1 fruit fly cellular context compared by ENCODE assay signal in genomic region chrX:19663196-19663858, dm6.
TF ChIP-seq lines count a peak whose summit lies in the region.

No protein-coding gene starts in this region.

TF ChIP-seq in whole organism, embryonic, 481 proteins besides CTCF, POLR2A, EP300 and RAD21 (continued from another document):
- TF ChIP-seq CG3281 (GFP tag; optimal IDR thresholded peaks at IDR 0.05; lab: Kevin White, UChicago) (peak; percentile 56), CG15073 (GFP tag; optimal IDR thresholded peaks at IDR 0.05; lab: Kevin White, UChicago) (no peak), org-1 (GFP tag; optimal IDR thresholded peaks at IDR 0.05; lab: Kevin White, UChicago) (peak; percentile 51), gsb (GFP tag; IDR thresholded peaks at IDR 0.05; lab: Robert Waterston, UW) (no peak), so (GFP tag; IDR thresholded peaks at IDR 0.05; lab: Robert Waterston, UW) (no peak), Meics (GFP tag; optimal IDR thresholded peaks at IDR 0.05; lab: Kevin White, UChicago) (peak; percentile 75), Ssrp (tag; optimal IDR thresholded peaks at IDR 0.05; lab: Kevin White, UChicago) (peak; percentile 58), PHDP (tag; optimal IDR thresholded peaks at IDR 0.05; lab: Kevin White, UChicago) (peak; percentile 46), Six4 (GFP tag; optimal IDR thresholded peaks at IDR 0.05; lab: Kevin White, UChicago) (peak; percentile 41), Ada2b (GFP tag; IDR thresholded peaks at IDR 0.05; lab: Robert Waterston, UW) (no peak), Eip74EF (GFP tag; optimal IDR thresholded peaks at IDR 0.05; lab: Kevin White, UChicago) (no peak), Chrac-16 (GFP tag; optimal IDR thresholded peaks at IDR 0.05; lab: Kevin White, UChicago) (peak; percentile 11), NC2β (GFP tag; optimal IDR thresholded peaks at IDR 0.05; lab: Kevin White, UChicago) (peak; percentile 23), abd-A (tag; optimal IDR thresholded peaks at IDR 0.05; lab: Kevin White, UChicago) (no peak), CG7556 (GFP tag; optimal IDR thresholded peaks at IDR 0.05; lab: Kevin White, UChicago) (peak; percentile 85), dmrt11E (tag; optimal IDR thresholded peaks at IDR 0.05; lab: Kevin White, UChicago) (peak; percentile 70), CG14667 (GFP tag; IDR thresholded peaks at IDR 0.05; lab: Robert Waterston, UW) (no peak), Mrtf (GFP tag; IDR thresholded peaks at IDR 0.05; lab: Robert Waterston, UW) (no peak), BtbVII (GFP tag; optimal IDR thresholded peaks at IDR 0.05; lab: Kevin White, UChicago) (peak; percentile 5), CG10147 (GFP tag; optimal IDR thresholded peaks at IDR 0.05; lab: Kevin White, UChicago) (peak; percentile 45), D19B (GFP tag; optimal IDR thresholded peaks at IDR 0.05; lab: Kevin White, UChicago) (peak; percentile 32), CG2116 (GFP tag; optimal IDR thresholded peaks at IDR 0.05; lab: Kevin White, UChicago) (peak; percentile 5), CG1647 (GFP tag; optimal IDR thresholded peaks at IDR 0.05; lab: Kevin White, UChicago) (no peak), CG4424 (GFP tag; optimal IDR thresholded peaks at IDR 0.05; lab: Kevin White, UChicago) (peak; percentile 45), Mad (GFP tag; optimal IDR thresholded peaks at IDR 0.05; lab: Kevin White, UChicago) (no peak), CG4328 (GFP tag; optimal IDR thresholded peaks at IDR 0.05; lab: Kevin White, UChicago) (peak; percentile 28), CG9817 (tag; optimal IDR thresholded peaks at IDR 0.05; lab: Kevin White, UChicago) (peak; percentile 4), CG10267 (tag; optimal IDR thresholded peaks at IDR 0.05; lab: Kevin White, UChicago) (peak; percentile 37), row (GFP tag; IDR thresholded peaks at IDR 0.05; lab: Robert Waterston, UW) (peak; percentile 71), ewg (GFP tag; optimal IDR thresholded peaks at IDR 0.05; lab: Kevin White, UChicago) (peak; percentile 19), eyg (GFP tag; optimal IDR thresholded peaks at IDR 0.05; lab: Kevin White, UChicago) (no peak), CG15479 (GFP tag; optimal IDR thresholded peaks at IDR 0.05; lab: Kevin White, UChicago) (no peak), phol (tag; optimal IDR thresholded peaks at IDR 0.05; lab: Kevin White, UChicago) (peak; percentile 59), CG17328 (GFP tag; IDR thresholded peaks at IDR 0.05; lab: Robert Waterston, UW) (no peak), grau (tag; optimal IDR thresholded peaks at IDR 0.05; lab: Kevin White, UChicago) (peak; percentile 66), CG43689 (GFP tag; IDR thresholded peaks at IDR 0.05; lab: Robert Waterston, UW) (no peak), Pdp1 (GFP tag; optimal IDR thresholded peaks at IDR 0.05; lab: Kevin White, UChicago) (peak; percentile 14 to 21), Hand (GFP tag; optimal IDR thresholded peaks at IDR 0.05; lab: Kevin White, UChicago) (peak; percentile 43), CG12155 (GFP tag; optimal IDR thresholded peaks at IDR 0.05; lab: Kevin White, UChicago) (peak; percentile 2), CG4730 (GFP tag; IDR thresholded peaks at IDR 0.05; lab: Robert Waterston, UW) (0 out of 2 replicates have a peak, but pooled peaks have one; percentile 11), Dek (tag; optimal IDR thresholded peaks at IDR 0.05; lab: Kevin White, UChicago) (peak; percentile 32), wek (GFP tag; optimal IDR thresholded peaks at IDR 0.05; lab: Kevin White, UChicago) (no peak), Max (GFP tag; optimal IDR thresholded peaks at IDR 0.05; lab: Kevin White, UChicago) (peak; percentile 58), CG4404 (GFP tag; IDR thresholded peaks at IDR 0.05; lab: Robert Waterston, UW) (0 out of 2 replicates have a peak, but pooled peaks have one; percentile 26), sd (tag; optimal IDR thresholded peaks at IDR 0.05; lab: Kevin White, UChicago) (peak; percentile 95), CG3726 (GFP tag; IDR thresholded peaks at IDR 0.05; lab: Robert Waterston, UW) (no peak), nerfin-1 (tag; optimal IDR thresholded peaks at IDR 0.05; lab: Kevin White, UChicago) (peak; percentile 44), kah (GFP tag; optimal IDR thresholded peaks at IDR 0.05; lab: Kevin White, UChicago) (peak; percentile 12), ase (GFP tag; IDR thresholded peaks at IDR 0.05; lab: Robert Waterston, UW) (no peak), CG11695 (GFP tag; IDR thresholded peaks at IDR 0.05; lab: Robert Waterston, UW) (peak; percentile 46; the same call in 2 of the 3 replicates), D19A (tag; optimal IDR thresholded peaks at IDR 0.05; lab: Kevin White, UChicago) (peak; percentile 65), lilli (GFP tag; optimal IDR thresholded peaks at IDR 0.05; lab: Kevin White, UChicago) (peak; percentile 51), Spps (tag; optimal IDR thresholded peaks at IDR 0.05; lab: Kevin White, UChicago) (peak; percentile 37), dysf (GFP tag; IDR thresholded peaks at IDR 0.05; lab: Robert Waterston, UW) (peak; percentile 37; the same call in 1 of the 3 replicates), cwo (GFP tag; optimal IDR thresholded peaks at IDR 0.05; lab: Kevin White, UChicago) (peak; percentile 47), Hsf (GFP tag; optimal IDR thresholded peaks at IDR 0.05; lab: Kevin White, UChicago) (peak; percentile 34), CG8478 (optimal IDR thresholded peaks at IDR 0.05; lab: Kevin White, UChicago) (no peak), emc (GFP tag; optimal IDR thresholded peaks at IDR 0.05; lab: Kevin White, UChicago) (no peak), prd (optimal IDR thresholded peaks at IDR 0.05; lab: Kevin White, UChicago) (no peak), prd (GFP tag; IDR thresholded peaks at IDR 0.05; lab: Robert Waterston, UW) (0 out of 3 replicates have a peak, but pooled peaks have one; percentile 16), CG6689 (GFP tag; IDR thresholded peaks at IDR 0.05; lab: Robert Waterston, UW) (peak; percentile 29; the same call in 1 of the 2 replicates), CG18619 (GFP tag; optimal IDR thresholded peaks at IDR 0.05; lab: Kevin White, UChicago) (peak; percentile 71), gt (GFP tag; IDR thresholded peaks at IDR 0.05; lab: Robert Waterston, UW) (no peak), insv (GFP tag; optimal IDR thresholded peaks at IDR 0.05; lab: Kevin White, UChicago) (no peak), CG7372 (GFP tag; IDR thresholded peaks at IDR 0.05; lab: Robert Waterston, UW) (no peak), CG1233 (GFP tag; optimal IDR thresholded peaks at IDR 0.05; lab: Kevin White, UChicago) (peak; percentile 57), Med (GFP tag; lab: Kevin White, UChicago) (peak; percentile 64), Camta (GFP tag; optimal IDR thresholded peaks at IDR 0.05; lab: Kevin White, UChicago) (peak; percentile 49), CG7839 (tag; optimal IDR thresholded peaks at IDR 0.05; lab: Kevin White, UChicago) (peak; percentile 73), Bteb2 (GFP tag; optimal IDR thresholded peaks at IDR 0.05; lab: Kevin White, UChicago) (peak; percentile 31), odd (GFP tag; optimal IDR thresholded peaks at IDR 0.05; lab: Kevin White, UChicago) (peak; percentile 58), z (GFP tag; IDR thresholded peaks at IDR 0.05; lab: Robert Waterston, UW) (no peak), zfh2 (GFP tag; optimal IDR thresholded peaks at IDR 0.05; lab: Kevin White, UChicago) (peak; percentile 41), CG10543 (GFP tag; optimal IDR thresholded peaks at IDR 0.05; lab: Kevin White, UChicago) (peak; percentile 24), CG15011 (GFP tag; optimal IDR thresholded peaks at IDR 0.05; lab: Kevin White, UChicago) (peak; percentile 57), CG6175 (GFP tag; IDR thresholded peaks at IDR 0.05; lab: Robert Waterston, UW) (peak; percentile 94), CG17361 (GFP tag; IDR thresholded peaks at IDR 0.05; lab: Robert Waterston, UW) (peak; percentile 61; the same call in 2 of the 3 replicates), zen (tag; optimal IDR thresholded peaks at IDR 0.05; lab: Kevin White, UChicago) (peak; percentile 58), ranshi (GFP tag; IDR thresholded peaks at IDR 0.05; lab: Robert Waterston, UW) (0 out of 2 replicates have a peak, but pooled peaks have one; percentile 28), ems (GFP tag; optimal IDR thresholded peaks at IDR 0.05; lab: Kevin White, UChicago) (no peak), CG6854 (GFP tag; optimal IDR thresholded peaks at IDR 0.05; lab: Kevin White, UChicago) (peak; percentile 58), ab (GFP tag; optimal IDR thresholded peaks at IDR 0.05; lab: Kevin White, UChicago) (peak; percentile 4), CG5953 (GFP tag; IDR thresholded peaks at IDR 0.05; lab: Robert Waterston, UW) (no peak), CG2712 (tag; optimal IDR thresholded peaks at IDR 0.05; lab: Kevin White, UChicago) (peak; percentile 58), CG17829 (tag; optimal IDR thresholded peaks at IDR 0.05; lab: Kevin White, UChicago) (peak; percentile 48), CG4820 (GFP tag; optimal IDR thresholded peaks at IDR 0.05; lab: Kevin White, UChicago) (peak; percentile 16), CG2120 (GFP tag; optimal IDR thresholded peaks at IDR 0.05; lab: Kevin White, UChicago) (peak; percentile 62), CoRest (tag; optimal IDR thresholded peaks at IDR 0.05; lab: Kevin White, UChicago) (peak; percentile 76), CG17385 (GFP tag; optimal IDR thresholded peaks at IDR 0.05; lab: Kevin White, UChicago) (peak; percentile 66), CG11696 (GFP tag; IDR thresholded peaks at IDR 0.05; lab: Robert Waterston, UW) (no peak), CG17359 (tag; optimal IDR thresholded peaks at IDR 0.05; lab: Kevin White, UChicago) (peak; percentile 35), Xbp1 (GFP tag; optimal IDR thresholded peaks at IDR 0.05; lab: Kevin White, UChicago) (peak; percentile 38), sens (GFP tag; lab: Kevin White, UChicago) (peak; percentile 91), CG6254 (GFP tag; optimal IDR thresholded peaks at IDR 0.05; lab: Kevin White, UChicago) (peak; percentile 40), Hr51 (GFP tag; optimal IDR thresholded peaks at IDR 0.05; lab: Kevin White, UChicago) (peak in 1 of 2 experiments; percentile 49), gcm2 (GFP tag; optimal IDR thresholded peaks at IDR 0.05; lab: Kevin White, UChicago) (no peak), bigmax (GFP tag; optimal IDR thresholded peaks at IDR 0.05; lab: Kevin White, UChicago) (no peak), Trl (optimal IDR thresholded peaks at IDR 0.05; lab: Kevin White, UChicago) (peak in 1 of 2 experiments; percentile 43), Trl (GFP tag; optimal IDR thresholded peaks at IDR 0.05; lab: Kevin White, UChicago) (no peak), CG9437 (GFP tag; optimal IDR thresholded peaks at IDR 0.05; lab: Kevin White, UChicago) (peak; percentile 76), caup (GFP tag; optimal IDR thresholded peaks at IDR 0.05; lab: Kevin White, UChicago; ENCODE audit: severe bottlenecking) (peak; percentile 10), CG5180 (GFP tag; optimal IDR thresholded peaks at IDR 0.05; lab: Kevin White, UChicago) (peak; percentile 27), CG16815 (GFP tag; optimal IDR thresholded peaks at IDR 0.05; lab: Kevin White, UChicago) (peak; percentile 61), CG1529 (GFP tag; optimal IDR thresholded peaks at IDR 0.05; lab: Kevin White, UChicago) (peak; percentile 55), CG30431 (GFP tag; optimal IDR thresholded peaks at IDR 0.05; lab: Kevin White, UChicago) (peak; percentile 4), dmrt99B (tag; optimal IDR thresholded peaks at IDR 0.05; lab: Kevin White, UChicago) (peak; percentile 72), CG10979 (tag; optimal IDR thresholded peaks at IDR 0.05; lab: Kevin White, UChicago) (peak; percentile 64), CG13775 (GFP tag; optimal IDR thresholded peaks at IDR 0.05; lab: Kevin White, UChicago) (peak; percentile 67), cg (GFP tag; optimal IDR thresholded peaks at IDR 0.05; lab: Kevin White, UChicago) (peak; percentile 5), Abd-B (GFP tag; optimal IDR thresholded peaks at IDR 0.05; lab: Kevin White, UChicago) (peak; percentile 41), CG10209 (GFP tag; optimal IDR thresholded peaks at IDR 0.05; lab: Kevin White, UChicago) (peak; percentile 54), CG15269 (tag; optimal IDR thresholded peaks at IDR 0.05; lab: Kevin White, UChicago) (peak; percentile 64), CG15514 (GFP tag; optimal IDR thresholded peaks at IDR 0.05; lab: Kevin White, UChicago) (peak; percentile 36), CG1602 (GFP tag; optimal IDR thresholded peaks at IDR 0.05; lab: Kevin White, UChicago) (peak; percentile 43), CG6765 (GFP tag; optimal IDR thresholded peaks at IDR 0.05; lab: Kevin White, UChicago) (peak; percentile 42), Nf-YC (tag; optimal IDR thresholded peaks at IDR 0.05; lab: Kevin White, UChicago) (peak; percentile 62), ind (GFP tag; optimal IDR thresholded peaks at IDR 0.05; lab: Kevin White, UChicago) (peak; percentile 37)
